Worm (Caenorhabditis elegans) whole organism, late embryonic: ENCODE results near the gene W05B10.6.

ENCODE experiments used
- ama-1 ChIP-seq: fragments of 150-350 bp; optimal IDR thresholded peaks from 2 replicates; lab custom pipeline; 2014
- nfya-1 ChIP-seq: sonication (generic microtip); optimal IDR thresholded peaks from 2 replicates; lab custom pipeline; 2017; ENCODE audit warnings: missing genetic modification characterization, mild to moderate bottlenecking, missing compliant biosample characterization, antibody characterized with exemption, moderate library complexity
- nhr-11 ChIP-seq: fragments of 150-350 bp; optimal IDR thresholded peaks from 2 replicates; lab custom pipeline; 2014; ENCODE audit warnings: missing biosample characterization, missing genetic modification characterization
- pat-9 ChIP-seq: fragments of 200-800 bp; sonication (Bioruptor generic); optimal IDR thresholded peaks from 2 replicates; lab custom pipeline; 2018; ENCODE audit warnings: mild to moderate bottlenecking, missing genetic modification characterization, moderate library complexity, missing compliant biosample characterization
- tbx-7 ChIP-seq: sonication (generic microtip); optimal IDR thresholded peaks from 2 replicates; lab custom pipeline; 2016; ENCODE audit warnings: missing genotype, missing genetic modification characterization, missing compliant biosample characterization
- unc-42 ChIP-seq: sonication (generic microtip); optimal IDR thresholded peaks from 2 replicates; lab custom pipeline; 2016; ENCODE audit warnings: missing genotype, missing genetic modification characterization, missing compliant biosample characterization

DNA sequence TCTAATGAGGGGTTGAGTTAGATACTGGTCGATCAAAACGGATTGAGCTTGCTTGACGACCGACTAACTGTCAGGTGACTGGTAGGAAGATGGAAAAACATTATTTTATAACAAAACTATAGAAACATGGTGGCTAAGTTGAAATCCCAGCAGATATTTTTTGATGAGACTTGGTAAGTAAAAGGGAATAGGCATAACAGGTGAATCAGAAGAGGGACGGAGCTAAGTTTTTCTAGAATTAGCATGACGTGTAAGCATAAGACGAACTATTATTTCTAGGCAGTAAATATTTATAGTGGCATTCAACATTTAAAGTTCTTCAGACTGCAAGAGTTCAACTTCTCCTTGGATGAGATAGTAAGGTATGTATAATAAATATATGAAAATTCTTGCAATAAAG, 13.5 kb downstream of the W05B10.6 start, which contains the start of gene F56H9.8:
- TF ChIP-seq unc-42 (tag; lab: Kevin White, UChicago), result no peak
- TF ChIP-seq nfya-1 (tag; lab: Kevin White, UChicago), result no peak
- no peak for TF ChIP-seq nhr-11
- no peak for TF ChIP-seq tbx-7
- TF ChIP-seq ama-1 (lab: Kevin White, UChicago), result no peak
- no peak for TF ChIP-seq pat-9
